Worm (Caenorhabditis elegans) whole organism, late embryonic: ENCODE measurements around the gene C25F9.12.

Source experiments
- C08G9.2 ChIP-seq: sonication (generic microtip); optimal IDR thresholded peaks from 2 replicates; lab custom pipeline; 2016; ENCODE audit warnings: mild to moderate bottlenecking, missing genetic modification characterization, moderate library complexity, missing compliant biosample characterization
- C38D4.7 ChIP-seq: fragments of 200-800 bp; sonication (Bioruptor generic); optimal IDR thresholded peaks from 2 replicates; lab custom pipeline; 2018; ENCODE audit warnings: mild to moderate bottlenecking, missing genetic modification characterization, moderate library complexity, missing compliant biosample characterization
- K02D7.2 ChIP-seq: sonication (generic microtip); optimal IDR thresholded peaks from 2 replicates; lab custom pipeline; 2017; ENCODE audit warnings: mild to moderate bottlenecking, missing genetic modification characterization, missing compliant biosample characterization
- T23F11.4 ChIP-seq: fragments of 200-800 bp; sonication (Bioruptor generic); optimal IDR thresholded peaks from 2 replicates; lab custom pipeline; 2018; ENCODE audit warnings: mild to moderate bottlenecking, missing genetic modification characterization, missing compliant biosample characterization
- Y22D7AL.16 ChIP-seq: sonication (generic microtip); optimal IDR thresholded peaks from 2 replicates; lab custom pipeline; 2016; ENCODE audit warnings: missing genetic modification characterization, missing compliant biosample characterization
- ahr-1 ChIP-seq: sonication (generic microtip); optimal IDR thresholded peaks from 2 replicates; lab custom pipeline; 2016; ENCODE audit warnings: missing genetic modification characterization, missing compliant biosample characterization
- ceh-18 ChIP-seq: sonication (generic microtip); optimal IDR thresholded peaks from 2 replicates; lab custom pipeline; 2016; ENCODE audit warnings: missing genetic modification characterization, missing compliant biosample characterization
- ceh-19 ChIP-seq: fragments of 200-800 bp; sonication (Bioruptor generic); optimal IDR thresholded peaks from 2 replicates; lab custom pipeline; 2018; ENCODE audit warnings: mild to moderate bottlenecking, missing genetic modification characterization, missing compliant biosample characterization
- ceh-2 ChIP-seq: sonication (generic microtip); optimal IDR thresholded peaks from 2 replicates; lab custom pipeline; 2016; ENCODE audit warnings: missing genotype, missing genetic modification characterization, missing compliant biosample characterization
- ceh-24 ChIP-seq: sonication (generic microtip); optimal IDR thresholded peaks from 2 replicates; lab custom pipeline; 2016; ENCODE audit warnings: mild to moderate bottlenecking, missing genetic modification characterization, missing compliant biosample characterization
- ceh-30 ChIP-seq: fragments of 150-350 bp; optimal IDR thresholded peaks from 2 replicates; lab custom pipeline; 2014; ENCODE audit warnings: missing biosample characterization, missing genetic modification characterization
- ceh-34 ChIP-seq: sonication (generic microtip); optimal IDR thresholded peaks from 2 replicates; lab custom pipeline; 2016; ENCODE audit warnings: mild to moderate bottlenecking, missing genetic modification characterization, missing compliant biosample characterization
- ceh-9 ChIP-seq: sonication (generic microtip); optimal IDR thresholded peaks from 2 replicates; lab custom pipeline; 2016; ENCODE audit warnings: mild to moderate bottlenecking, missing genetic modification characterization, inconsistent platforms, missing compliant biosample characterization
- che-1 ChIP-seq: sonication (generic microtip); optimal IDR thresholded peaks from 2 replicates; lab custom pipeline; 2016; ENCODE audit warnings: mild to moderate bottlenecking, missing genetic modification characterization, missing compliant biosample characterization
- dmd-4 ChIP-seq: sonication (generic microtip); optimal IDR thresholded peaks from 2 replicates; lab custom pipeline; 2016; ENCODE audit warnings: borderline replicate concordance, missing genetic modification characterization, missing compliant biosample characterization
- eyg-1 ChIP-seq: sonication (generic microtip); optimal IDR thresholded peaks from 2 replicates; lab custom pipeline; 2016; ENCODE audit warnings: missing genotype, missing genetic modification characterization, missing compliant biosample characterization
- gmeb-2 ChIP-seq: sonication (generic microtip); optimal IDR thresholded peaks from 2 replicates; lab custom pipeline; 2016; ENCODE audit warnings: missing genetic modification characterization, inconsistent platforms, missing compliant biosample characterization
- hlh-15 ChIP-seq: sonication (generic microtip); optimal IDR thresholded peaks from 2 replicates; lab custom pipeline; 2016; ENCODE audit warnings: missing genetic modification characterization, missing compliant biosample characterization
- hlh-30 ChIP-seq: sonication (generic microtip); optimal IDR thresholded peaks from 2 replicates; lab custom pipeline; 2017; ENCODE audit warnings: antibody characterized with exemption, missing genetic modification characterization, missing compliant biosample characterization; ENCODE audit not compliant: insufficient read depth
- lin-11 ChIP-seq: fragments of 200-800 bp; sonication (Bioruptor generic); optimal IDR thresholded peaks from 2 replicates; lab custom pipeline; 2018; ENCODE audit warnings: mild to moderate bottlenecking, missing genetic modification characterization, missing compliant biosample characterization
- mec-3 ChIP-seq: sonication (generic microtip); optimal IDR thresholded peaks from 2 replicates; lab custom pipeline; 2016; ENCODE audit warnings: borderline replicate concordance, missing genetic modification characterization, missing compliant biosample characterization
- npax-4 ChIP-seq: sonication (generic microtip); optimal IDR thresholded peaks from 2 replicates; lab custom pipeline; 2016; ENCODE audit warnings: missing genetic modification characterization, missing compliant biosample characterization
- odd-2 ChIP-seq: sonication (generic microtip); optimal IDR thresholded peaks from 2 replicates; lab custom pipeline; 2017; ENCODE audit warnings: antibody characterized with exemption, mild to moderate bottlenecking, missing genetic modification characterization, missing compliant biosample characterization
- pag-3 ChIP-seq: sonication (generic microtip); optimal IDR thresholded peaks from 2 replicates; lab custom pipeline; 2016; ENCODE audit warnings: missing compliant biosample characterization, missing genetic modification characterization, borderline replicate concordance
- pha-2 ChIP-seq: sonication (generic microtip); optimal IDR thresholded peaks from 2 replicates; lab custom pipeline; 2017; ENCODE audit warnings: mild to moderate bottlenecking, missing genetic modification characterization, missing compliant biosample characterization
- rnt-1 ChIP-seq: sonication (generic microtip); optimal IDR thresholded peaks from 2 replicates; lab custom pipeline; 2016; ENCODE audit warnings: missing genetic modification characterization, missing compliant biosample characterization
- sox-2 ChIP-seq: fragments of 200-800 bp; sonication (Bioruptor generic); IDR thresholded peaks from 2 replicates; pipeline ENCODE4 v1.3.6; 2022; ENCODE audit warnings: missing genetic modification reagents, missing genetic modification characterization, missing compliant biosample characterization
- sox-4 ChIP-seq: sonication (generic microtip); optimal IDR thresholded peaks from 2 replicates; lab custom pipeline; 2017; ENCODE audit warnings: mild to moderate bottlenecking, missing genetic modification characterization, inconsistent platforms, missing compliant biosample characterization
- syd-9 ChIP-seq: sonication (generic microtip); optimal IDR thresholded peaks from 2 replicates; lab custom pipeline; 2016; ENCODE audit warnings: mild to moderate bottlenecking, missing genetic modification characterization, moderate library complexity, missing compliant biosample characterization
- tbx-2 ChIP-seq: sonication (generic microtip); optimal IDR thresholded peaks from 2 replicates; lab custom pipeline; 2016; ENCODE audit warnings: missing genetic modification characterization, missing compliant biosample characterization
- ttx-3 ChIP-seq: sonication (generic microtip); optimal IDR thresholded peaks from 2 replicates; lab custom pipeline; 2016; ENCODE audit warnings: missing genetic modification reagents, missing genetic modification characterization, missing compliant biosample characterization
- unc-42 ChIP-seq: sonication (generic microtip); optimal IDR thresholded peaks from 2 replicates; lab custom pipeline; 2016; ENCODE audit warnings: missing genotype, missing genetic modification characterization, missing compliant biosample characterization
- unc-86 ChIP-seq: sonication (generic microtip); optimal IDR thresholded peaks from 2 replicates; lab custom pipeline; 2016; ENCODE audit warnings: missing genetic modification characterization, missing compliant biosample characterization
- zip-5 ChIP-seq: sonication (generic microtip); optimal IDR thresholded peaks from 2 replicates; lab custom pipeline; 2016; ENCODE audit warnings: missing genetic modification characterization, missing compliant biosample characterization
- ztf-16 ChIP-seq: sonication (generic microtip); optimal IDR thresholded peaks from 2 replicates; lab custom pipeline; 2017; ENCODE audit warnings: missing genetic modification characterization, missing compliant biosample characterization

The C25F9.12 gene

ce11 chrV:19430351-19430913 lies 27.7 kb upstream of the C25F9.12 start:
- TF ChIP-seq gmeb-2 (tag; lab: Kevin White, UChicago), result peak; percentile 23
- TF ChIP-seq sox-2 (GFP tag; lab: Robert Waterston, UW), result no peak
- no peak for TF ChIP-seq hlh-15
- TF ChIP-seq C08G9.2, result peak; percentile 21
- peak; percentile 7 for TF ChIP-seq hlh-30 (tag; lab: Kevin White, UChicago)
- TF ChIP-seq C38D4.7, result peak; percentile 45

DNA sequence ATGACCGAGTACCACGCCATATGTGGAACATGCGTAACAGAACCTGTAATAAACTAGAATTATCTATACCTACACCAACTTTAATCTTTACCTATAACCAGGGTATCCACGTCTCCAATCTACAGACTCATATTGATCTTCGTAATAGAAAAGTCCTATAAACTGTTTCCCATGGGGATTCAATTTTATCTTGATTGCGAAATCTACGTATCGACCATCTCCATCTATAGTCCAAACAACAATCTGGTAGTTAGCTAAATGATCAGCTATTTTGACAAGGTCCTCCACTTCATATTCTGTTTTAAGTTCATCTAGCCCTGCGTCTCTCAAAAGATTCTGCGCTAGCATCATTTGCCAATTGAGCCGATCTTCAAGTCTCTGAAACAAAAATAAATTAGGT lies 26.9 kb upstream of the C25F9.12 start:
- TF ChIP-seq ttx-3 (no peak), T23F11.4 (no peak), rnt-1 (tag; lab: Kevin White, UChicago) (peak; percentile 80)

DNA sequence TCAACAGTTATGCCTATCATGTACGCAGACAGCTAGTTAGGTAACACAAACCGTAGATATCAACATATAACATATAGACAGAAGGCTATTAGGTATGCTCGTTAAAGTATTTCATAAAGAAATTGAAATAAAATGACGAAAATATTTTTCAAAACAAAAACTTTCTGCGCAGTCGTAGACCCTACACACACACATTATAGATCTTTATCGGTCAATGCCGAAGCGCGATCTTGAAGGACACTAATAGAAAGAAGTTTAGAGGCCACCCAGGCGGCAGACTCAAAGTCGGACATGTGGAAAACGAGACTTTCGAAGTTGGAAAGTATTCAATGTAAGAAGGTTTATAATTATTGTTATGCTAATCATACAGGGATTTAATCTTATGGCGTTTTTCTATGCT lies 26.2 kb upstream of the C25F9.12 start:
- TF ChIP-seq ceh-34 (tag; lab: Kevin White, UChicago), result no peak
- TF ChIP-seq dmd-4 (tag; lab: Kevin White, UChicago), result no peak
- TF ChIP-seq odd-2 (tag; lab: Kevin White, UChicago), result no peak

DNA sequence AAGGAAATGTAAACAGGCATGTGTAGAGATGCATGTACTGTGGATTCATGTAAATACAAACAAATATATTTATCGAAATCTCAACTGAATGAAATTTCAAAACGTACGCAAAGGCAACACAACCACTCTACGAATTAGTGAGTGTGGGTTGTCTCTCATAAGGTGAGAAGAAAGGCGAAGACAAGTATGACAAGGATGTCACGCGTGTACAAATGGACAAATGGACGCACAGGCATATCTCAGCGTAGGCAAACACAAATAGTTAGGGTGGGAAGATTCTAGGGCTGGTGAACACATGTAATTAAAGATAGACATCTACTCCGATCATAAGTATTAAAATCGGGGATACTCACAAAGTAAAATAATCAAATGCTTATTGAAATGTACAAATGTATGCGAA lies 25.3 kb upstream of the C25F9.12 start:
- TF ChIP-seq che-1 (no peak), eyg-1 (no peak), zip-5 (tag; lab: Kevin White, UChicago) (no peak), mec-3 (tag; lab: Kevin White, UChicago) (no peak), ceh-19 (GFP tag; lab: Kevin White, UChicago) (no peak), ztf-16 (tag; lab: Kevin White, UChicago) (no peak), ceh-24 (tag; lab: Kevin White, UChicago) (no peak), tbx-2 (tag; lab: Kevin White, UChicago) (no peak), ceh-30 (no peak), ahr-1 (tag; lab: Kevin White, UChicago) (no peak), pha-2 (tag; lab: Kevin White, UChicago) (no peak), npax-4 (no peak), ceh-9 (tag; lab: Kevin White, UChicago) (no peak), ceh-2 (tag; lab: Kevin White, UChicago) (no peak), ttx-3 (no peak), unc-42 (no peak)

- TF ChIP-seq Y22D7AL.16 (no peak), ceh-18 (no peak), gmeb-2 (tag; lab: Kevin White, UChicago) (no peak), ceh-9 (tag; lab: Kevin White, UChicago) (no peak), tbx-2 (tag; lab: Kevin White, UChicago) (no peak), ceh-34 (tag; lab: Kevin White, UChicago) (no peak), syd-9 (tag; lab: Kevin White, UChicago) (no peak), lin-11 (tag; lab: Kevin White, UChicago) (no peak), unc-86 (no peak), K02D7.2 (tag; lab: Kevin White, UChicago) (no peak), sox-4 (tag; lab: Kevin White, UChicago) (no peak), pag-3 (no peak), ztf-16 (tag; lab: Kevin White, UChicago) (no peak), hlh-15 (no peak)
These were observed 18.4 kb upstream of the C25F9.12 start, which contains the start of gene C25F9.2 for ce11 chrV:19421131-19421530. Gene C25F9.2 (plus strand): TSS chrV:19421471.
